Worm (Caenorhabditis elegans) whole organism, early embryonic: ENCODE measurements around the gene F46E10.3.

ENCODE experiments used
- ama-1 ChIP-seq: fragments of 150-350 bp; optimal IDR thresholded peaks from 2 replicates; lab custom pipeline; 2014
- flt-1 ChIP-seq: fragments of 200-800 bp; sonication (Bioruptor generic); IDR thresholded peaks from 2 replicates; pipeline ENCODE4 v1.3.6; 2022; ENCODE audit warnings: missing genetic modification characterization, missing compliant biosample characterization
- scrt-1 ChIP-seq: fragments of 200-800 bp; sonication (Bioruptor generic); IDR thresholded peaks from 2 replicates; pipeline ENCODE4 v1.3.6; 2022; ENCODE audit warnings: missing genetic modification characterization, missing compliant biosample characterization

DNA sequence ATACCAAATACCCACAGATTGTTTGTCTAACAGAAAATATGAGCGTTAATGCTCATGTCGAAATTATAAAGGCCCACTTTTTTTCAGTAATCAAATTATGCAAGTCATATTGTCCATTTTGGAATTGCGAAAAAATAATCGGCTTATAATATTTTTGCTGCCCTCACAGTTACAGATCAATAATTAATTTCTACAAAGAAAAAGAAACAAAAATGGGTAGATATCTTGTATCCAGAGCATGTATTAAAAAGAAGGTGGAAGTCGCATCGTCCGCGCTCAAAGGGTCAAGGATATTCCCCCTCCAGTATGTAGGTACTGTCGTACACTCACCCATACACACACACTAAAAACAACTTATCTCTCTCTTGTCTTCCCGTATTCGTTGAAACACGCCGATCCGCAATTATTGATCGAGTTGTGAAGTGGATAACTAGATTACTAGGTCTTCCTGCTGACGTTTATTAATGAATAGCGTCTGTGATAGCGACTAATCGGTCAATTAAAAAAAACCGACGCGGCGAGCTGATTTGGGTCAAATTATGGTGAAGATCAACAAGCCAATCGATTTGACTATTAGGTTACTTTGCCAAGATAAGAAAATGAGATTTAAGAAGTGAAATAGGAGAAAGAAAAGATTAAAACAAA is 4.2 kb upstream of the F46E10.3 start:
- TF ChIP-seq scrt-1 (GFP tag; lab: Robert Waterston, UW) (no peak), ama-1 (lab: Kevin White, UChicago) (no peak), flt-1 (GFP tag; lab: Robert Waterston, UW) (no peak)
